Fruit fly (Drosophila melanogaster) whole organism, embryonic: ENCODE data around the gene Trax.

Source experiments
- ATbp ChIP-seq: fragments of 200-800 bp; sonication (Bioruptor generic); optimal IDR thresholded peaks from 2 replicates; lab custom pipeline; 2017; ENCODE audit warnings: missing biosample characterization, mild to moderate bottlenecking, missing genetic modification characterization, missing genetic modification reagents
- Atf3 ChIP-seq: fragments of 200-800 bp; sonication (Bioruptor generic); optimal IDR thresholded peaks from 3 replicates; lab custom pipeline; 2016; ENCODE audit warnings: missing biosample characterization, missing genetic modification characterization
- BtbVII ChIP-seq: fragments of 200-800 bp; sonication (Bioruptor generic); optimal IDR thresholded peaks from 3 replicates; lab custom pipeline; 2017; ENCODE audit warnings: missing biosample characterization, mild to moderate bottlenecking, missing genetic modification characterization
- CG10274 ChIP-seq: fragments of 200-800 bp; sonication (Bioruptor generic); optimal IDR thresholded peaks from 3 replicates; lab custom pipeline; 2017; ENCODE audit warnings: missing biosample characterization, mild to moderate bottlenecking, missing genetic modification characterization
- CG10431 ChIP-seq: fragments of 200-800 bp; sonication (Bioruptor generic); optimal IDR thresholded peaks from 3 replicates; lab custom pipeline; 2018; ENCODE audit warnings: missing biosample characterization, mild to moderate bottlenecking, missing genetic modification characterization
- CG11456 ChIP-seq: fragments of 200-800 bp; sonication (Bioruptor generic); IDR thresholded peaks from 3 replicates; pipeline ENCODE4 v1.3.6; 2022; ENCODE audit warnings: missing biosample characterization, missing genetic modification characterization
- CG13894 ChIP-seq: fragments of 200-800 bp; sonication (Bioruptor generic); optimal IDR thresholded peaks from 3 replicates; lab custom pipeline; 2018; ENCODE audit warnings: missing biosample characterization, mild to moderate bottlenecking, missing genetic modification characterization, moderate library complexity
- CG14014 ChIP-seq: fragments of 200-800 bp; sonication (Bioruptor generic); IDR thresholded peaks from 2 replicates; pipeline ENCODE4 v1.3.6; 2022; ENCODE audit warnings: missing biosample characterization, missing genetic modification characterization
- CG15601 ChIP-seq: fragments of 200-800 bp; sonication (Bioruptor generic); optimal IDR thresholded peaks from 3 replicates; lab custom pipeline; 2019; ENCODE audit warnings: missing biosample characterization, mild to moderate bottlenecking, missing genetic modification characterization, moderate library complexity
- CG17328 ChIP-seq: fragments of 200-800 bp; sonication (Bioruptor generic); IDR thresholded peaks from 2 replicates; pipeline ENCODE4 v1.3.6; 2022; ENCODE audit warnings: missing biosample characterization, missing genetic modification characterization
- CG18262 ChIP-seq: fragments of 200-800 bp; optimal IDR thresholded peaks from 3 replicates; lab custom pipeline; 2019; ENCODE audit warnings: missing biosample characterization, mild to moderate bottlenecking, missing genetic modification characterization, moderate library complexity
- CG18599 ChIP-seq: fragments of 200-800 bp; sonication (Bioruptor generic); optimal IDR thresholded peaks from 3 replicates; lab custom pipeline; 2017; ENCODE audit warnings: missing biosample characterization, missing genetic modification characterization, mild to moderate bottlenecking, moderate library complexity, missing genetic modification reagents
- CG2712 ChIP-seq: fragments of 200-800 bp; optimal IDR thresholded peaks from 3 replicates; lab custom pipeline; 2019; ENCODE audit warnings: missing biosample characterization, mild to moderate bottlenecking, missing genetic modification characterization, moderate library complexity
- CG4730 ChIP-seq: fragments of 200-800 bp; sonication (Bioruptor generic); IDR thresholded peaks from 2 replicates; pipeline ENCODE4 v1.3.6; 2022; ENCODE audit warnings: missing biosample characterization, missing genetic modification characterization
- CG4854 ChIP-seq: fragments of 200-800 bp; sonication (Bioruptor generic); optimal IDR thresholded peaks from 2 replicates; lab custom pipeline; 2016; ENCODE audit warnings: missing biosample characterization, missing genetic modification characterization, inconsistent platforms
- CG6654 ChIP-seq: fragments of 200-800 bp; sonication (Bioruptor generic); optimal IDR thresholded peaks from 2 replicates; lab custom pipeline; 2017; ENCODE audit warnings: missing biosample characterization, mild to moderate bottlenecking, missing genetic modification characterization
- CG8359 ChIP-seq: fragments of 200-800 bp; sonication (Bioruptor generic); optimal IDR thresholded peaks from 2 replicates; lab custom pipeline; 2017; ENCODE audit warnings: missing biosample characterization, mild to moderate bottlenecking, missing genetic modification characterization, borderline replicate concordance
- CG9437 ChIP-seq: fragments of 200-800 bp; sonication (Bioruptor generic); optimal IDR thresholded peaks from 2 replicates; lab custom pipeline; 2018; ENCODE audit warnings: missing biosample characterization, mild to moderate bottlenecking, missing genetic modification characterization
- CkIIα-i1 ChIP-seq: fragments of 200-800 bp; sonication (Bioruptor generic); IDR thresholded peaks from 2 replicates; pipeline ENCODE4 v1.3.6; 2022; ENCODE audit warnings: missing biosample characterization, missing genetic modification characterization
- Fer1 ChIP-seq: fragments of 200-800 bp; sonication (Bioruptor generic); optimal IDR thresholded peaks from 2 replicates; lab custom pipeline; 2017; ENCODE audit warnings: missing biosample characterization, mild to moderate bottlenecking, missing genetic modification characterization
- HmgZ ChIP-seq: fragments of 200-800 bp; sonication (Bioruptor generic); optimal IDR thresholded peaks from 2 replicates; lab custom pipeline; 2018; ENCODE audit warnings: missing biosample characterization, mild to moderate bottlenecking, missing genetic modification characterization
- Lpt ChIP-seq: fragments of >200 bp; optimal IDR thresholded peaks from 2 replicates; lab custom pipeline; 2018; ENCODE audit warnings: missing biosample characterization, missing genetic modification characterization
- Med ChIP-seq: fragments of 200-800 bp; sonication (Bioruptor generic); peaks from one replicate; lab custom pipeline; 2016; ENCODE audit warnings: missing biosample characterization, missing genetic modification characterization, mild to moderate bottlenecking, inconsistent platforms, moderate library complexity
- Myb ChIP-seq: fragments of 200-800 bp; sonication (Bioruptor generic); optimal IDR thresholded peaks from 2 replicates; lab custom pipeline; 2016; ENCODE audit warnings: missing biosample characterization, missing genetic modification characterization
- NfI ChIP-seq: fragments of 200-800 bp; sonication (Bioruptor generic); optimal IDR thresholded peaks from 3 replicates; lab custom pipeline; 2018; ENCODE audit warnings: missing biosample characterization, mild to moderate bottlenecking, missing genetic modification characterization, moderate library complexity
- Ptx1 ChIP-seq: fragments of 200-800 bp; sonication (Bioruptor generic); IDR thresholded peaks from 2 replicates; pipeline ENCODE4 v1.3.6; 2022; ENCODE audit warnings: missing biosample characterization, missing genetic modification characterization
- Rfx ChIP-seq: fragments of 200-800 bp; sonication (Bioruptor generic); IDR thresholded peaks from 2 replicates; pipeline ENCODE4 v1.3.6; 2022; ENCODE audit warnings: missing biosample characterization, missing genetic modification characterization
- ac ChIP-seq: fragments of 200-800 bp; sonication (Bioruptor generic); optimal IDR thresholded peaks from 3 replicates; lab custom pipeline; 2017; ENCODE audit warnings: missing biosample characterization, mild to moderate bottlenecking, missing genetic modification characterization
- aop ChIP-seq: fragments of 200-800 bp; sonication (Bioruptor generic); IDR thresholded peaks from 2 replicates; pipeline ENCODE4 v1.3.6; 2022; ENCODE audit warnings: missing biosample characterization, missing genetic modification characterization
- bbx ChIP-seq: fragments of 200-800 bp; sonication (Bioruptor generic); IDR thresholded peaks from 2 replicates; pipeline ENCODE4 v1.3.6; 2022; ENCODE audit warnings: missing biosample characterization, missing genetic modification characterization; ENCODE audit not compliant: partially characterized antibody
- cwo ChIP-seq: fragments of 200-800 bp; sonication (Bioruptor generic); optimal IDR thresholded peaks from 3 replicates; lab custom pipeline; 2017; ENCODE audit warnings: missing biosample characterization, missing genetic modification characterization, mild to moderate bottlenecking, moderate library complexity, missing genetic modification reagents
- dpn ChIP-seq, 2 experiments: fragments of 200-800 bp; sonication (Bioruptor generic); optimal IDR thresholded peaks; 3 replicates each; lab custom pipeline; 2016; ENCODE audit warnings: missing biosample characterization in 2 of 2, missing genetic modification characterization in 2 of 2
- dysf ChIP-seq: fragments of 200-800 bp; sonication (Bioruptor generic); IDR thresholded peaks from 3 replicates; pipeline ENCODE4 v1.3.6; 2022; ENCODE audit warnings: missing biosample characterization, missing genetic modification characterization
- hkb ChIP-seq, 2 experiments: fragments of 200-800 bp in 1 of 2; fragments of >200 bp in 1 of 2; sonication (Bioruptor generic) in 1 of 2; IDR thresholded peaks in 1 of 2; optimal IDR thresholded peaks in 1 of 2; 2 replicates each; pipeline versions ENCODE4 v1.3.6 to Lab custom; 2017 to 2022; ENCODE audit warnings: missing biosample characterization in 1 of 2, missing genetic modification characterization in 1 of 2
- jigr1 ChIP-seq: fragments of 200-800 bp; sonication (Bioruptor generic); IDR thresholded peaks from 3 replicates; pipeline ENCODE4 v1.3.6; 2022; ENCODE audit warnings: missing biosample characterization, missing genetic modification characterization
- lmd ChIP-seq: fragments of 200-800 bp; sonication (Bioruptor generic); IDR thresholded peaks from 2 replicates; pipeline ENCODE4 v1.3.6; 2022; ENCODE audit warnings: missing biosample characterization, missing genetic modification characterization
- otp ChIP-seq: fragments of 200-800 bp; sonication (Bioruptor generic); IDR thresholded peaks from 3 replicates; pipeline ENCODE4, ENCODE4 v1.3.6; 2022; ENCODE audit warnings: missing biosample characterization, missing genetic modification characterization
- pb ChIP-seq: fragments of 200-800 bp; sonication (Bioruptor generic); optimal IDR thresholded peaks from 3 replicates; lab custom pipeline; 2016; ENCODE audit warnings: missing biosample characterization, missing genetic modification characterization
- salm ChIP-seq: fragments of 200-800 bp; sonication (Bioruptor generic); optimal IDR thresholded peaks from 2 replicates; lab custom pipeline; 2018; ENCODE audit warnings: missing biosample characterization, mild to moderate bottlenecking, missing genetic modification characterization
- sens ChIP-seq: fragments of 200-800 bp; sonication (Bioruptor generic); peaks from one replicate; lab custom pipeline; 2016; ENCODE audit warnings: missing biosample characterization, missing genetic modification characterization
- sr ChIP-seq: fragments of 200-800 bp; sonication (Bioruptor generic); IDR thresholded peaks from 3 replicates; pipeline ENCODE4 v1.3.6; 2022; ENCODE audit warnings: missing biosample characterization, missing genetic modification characterization
- tgo ChIP-seq: fragments of 200-800 bp; sonication (Bioruptor generic); IDR thresholded peaks from 3 replicates; pipeline ENCODE4 v1.3.6; 2022; ENCODE audit warnings: missing biosample characterization, missing genetic modification characterization
- ttk ChIP-seq: fragments of 200-800 bp; sonication (Bioruptor generic); IDR thresholded peaks from 2 replicates; pipeline ENCODE4 v2.1.2; 2022; ENCODE audit warnings: missing biosample characterization, missing genetic modification characterization
- yki ChIP-seq: fragments of >200 bp; optimal IDR thresholded peaks from 3 replicates; lab custom pipeline; 2018

Gene Trax

dm6 chr3R:15342432-15342925 lies 19.0 kb upstream of the Trax start (continued):
- TF ChIP-seq hkb (optimal IDR thresholded peaks at IDR 0.05; lab: Kevin White, UChicago) (no peak), hkb (GFP tag; IDR thresholded peaks at IDR 0.05; lab: Robert Waterston, UW) (0 out of 2 replicates have a peak, but pooled peaks have one; percentile 23), NfI (no peak), otp (GFP tag; lab: Robert Waterston, UW) (no peak), sr (no peak), tgo (GFP tag; lab: Robert Waterston, UW) (peak; percentile 25; the same call in 2 of the 3 replicates), salm (tag; lab: Kevin White, UChicago) (no peak), Med (GFP tag; lab: Kevin White, UChicago) (peak; percentile 40), CG2712 (no peak), CkIIα-i1 (GFP tag; lab: Robert Waterston, UW) (no peak), jigr1 (GFP tag; lab: Robert Waterston, UW) (no peak), CG11456 (GFP tag; lab: Robert Waterston, UW) (peak; percentile 56; the same call in 2 of the 3 replicates), sens (peak; percentile 63), Fer1 (no peak), CG18262 (no peak), Myb (GFP tag; lab: Kevin White, UChicago) (no peak), BtbVII (no peak), Ptx1 (GFP tag; lab: Robert Waterston, UW) (0 out of 2 replicates have a peak, but pooled peaks have one; percentile 6), dpn (GFP tag; optimal IDR thresholded peaks at IDR 0.05; lab: Kevin White, UChicago) (no peak), CG10431 (GFP tag; lab: Kevin White, UChicago) (no peak), ATbp (GFP tag; lab: Kevin White, UChicago) (no peak), CG4854 (GFP tag; lab: Kevin White, UChicago) (no peak), CG4730 (0 out of 2 replicates have a peak, but pooled peaks have one; percentile 5), dysf (GFP tag; lab: Robert Waterston, UW) (peak; percentile 33; the same call in 1 of the 3 replicates), ttk (GFP tag; lab: Robert Waterston, UW) (no peak), CG14014 (GFP tag; lab: Robert Waterston, UW) (no peak), CG13894 (no peak), lmd (GFP tag; lab: Robert Waterston, UW) (no peak), ac (GFP tag; lab: Kevin White, UChicago) (no peak), cwo (GFP tag; lab: Kevin White, UChicago) (no peak), bbx (GFP tag; lab: Robert Waterston, UW) (no peak), CG9437 (GFP tag; lab: Kevin White, UChicago) (no peak), Lpt (no peak), pb (GFP tag; lab: Kevin White, UChicago) (no peak), CG17328 (GFP tag; lab: Robert Waterston, UW) (no peak; the same call in 1 of the 2 replicates), Atf3 (GFP tag; lab: Kevin White, UChicago) (no peak), yki (no peak), CG15601 (no peak), CG6654 (GFP tag; lab: Kevin White, UChicago) (no peak), aop (GFP tag; lab: Robert Waterston, UW) (no peak), Rfx (GFP tag; lab: Robert Waterston, UW) (peak; percentile 25; the same call in 1 of the 2 replicates), CG10274 (GFP tag; lab: Kevin White, UChicago) (no peak), HmgZ (tag; lab: Kevin White, UChicago) (no peak), CG18599 (no peak), CG8359 (no peak)
